Fruit fly (Drosophila melanogaster) whole organism, embryonic: ENCODE results near the gene CG13123.

Source experiments
- Bgb ChIP-seq: fragments of 200-800 bp; sonication (Bioruptor generic); IDR thresholded peaks from 2 replicates; pipeline ENCODE4 v1.3.6; 2022; ENCODE audit warnings: missing biosample characterization, missing genetic modification characterization; ENCODE audit not compliant: partially characterized antibody
- CG10267 ChIP-seq: fragments of 200-800 bp; sonication (Bioruptor generic); optimal IDR thresholded peaks from 2 replicates; lab custom pipeline; 2018; ENCODE audit warnings: missing biosample characterization, mild to moderate bottlenecking, missing genetic modification characterization, moderate library complexity
- CG10431 ChIP-seq: fragments of 200-800 bp; sonication (Bioruptor generic); optimal IDR thresholded peaks from 3 replicates; lab custom pipeline; 2018; ENCODE audit warnings: missing biosample characterization, mild to moderate bottlenecking, missing genetic modification characterization
- CG10979 ChIP-seq: fragments of 200-800 bp; sonication (Bioruptor generic); optimal IDR thresholded peaks from 2 replicates; lab custom pipeline; 2018; ENCODE audit warnings: missing biosample characterization, mild to moderate bottlenecking, missing genetic modification characterization, moderate library complexity
- CG12104 ChIP-seq: fragments of 200-800 bp; sonication (Bioruptor generic); optimal IDR thresholded peaks from 3 replicates; lab custom pipeline; 2016; ENCODE audit warnings: missing biosample characterization, missing genetic modification characterization
- CG13287 ChIP-seq: fragments of 200-800 bp; sonication (Bioruptor generic); IDR thresholded peaks from 2 replicates; pipeline ENCODE4 v1.3.6; 2022; ENCODE audit warnings: missing biosample characterization, missing genetic modification characterization; ENCODE audit not compliant: partially characterized antibody
- CG15514 ChIP-seq: fragments of 200-800 bp; sonication (Bioruptor generic); optimal IDR thresholded peaks from 3 replicates; lab custom pipeline; 2017; ENCODE audit warnings: missing biosample characterization, missing genetic modification characterization, mild to moderate bottlenecking, moderate library complexity, missing genetic modification reagents
- CG17802 ChIP-seq: fragments of 200-800 bp; sonication (Bioruptor generic); optimal IDR thresholded peaks from 2 replicates; lab custom pipeline; 2018; ENCODE audit warnings: missing biosample characterization, mild to moderate bottlenecking, missing genetic modification characterization, moderate library complexity
- CG18619 ChIP-seq: fragments of 200-800 bp; sonication (Bioruptor generic); optimal IDR thresholded peaks from 3 replicates; lab custom pipeline; 2017; ENCODE audit warnings: missing biosample characterization, mild to moderate bottlenecking, missing genetic modification characterization
- CG2199 ChIP-seq: fragments of 200-800 bp; sonication (Bioruptor generic); IDR thresholded peaks from 3 replicates; pipeline ENCODE4 v1.3.6; 2022; ENCODE audit warnings: missing biosample characterization, missing genetic modification characterization
- CG2712 ChIP-seq: fragments of 200-800 bp; optimal IDR thresholded peaks from 3 replicates; lab custom pipeline; 2019; ENCODE audit warnings: missing biosample characterization, mild to moderate bottlenecking, missing genetic modification characterization, moderate library complexity
- CG30020 ChIP-seq: fragments of 200-800 bp; optimal IDR thresholded peaks from 2 replicates; lab custom pipeline; 2019; ENCODE audit warnings: missing biosample characterization, mild to moderate bottlenecking, missing genetic modification characterization, moderate library complexity
- CG3726 ChIP-seq: fragments of 200-800 bp; sonication (Bioruptor generic); IDR thresholded peaks from 3 replicates; pipeline ENCODE4, ENCODE4 v1.3.6; 2022; ENCODE audit warnings: missing biosample characterization, missing genetic modification characterization
- CG4282 ChIP-seq: fragments of 200-800 bp; sonication (Bioruptor generic); optimal IDR thresholded peaks from 2 replicates; lab custom pipeline; 2016; ENCODE audit warnings: missing biosample characterization, missing genetic modification characterization
- CG4617 ChIP-seq: fragments of 200-800 bp; sonication (Bioruptor generic); optimal IDR thresholded peaks from 3 replicates; lab custom pipeline; 2016; ENCODE audit warnings: missing biosample characterization, missing genetic modification characterization, borderline replicate concordance
- CG9437 ChIP-seq: fragments of 200-800 bp; sonication (Bioruptor generic); optimal IDR thresholded peaks from 2 replicates; lab custom pipeline; 2018; ENCODE audit warnings: missing biosample characterization, mild to moderate bottlenecking, missing genetic modification characterization
- CG9609 ChIP-seq: fragments of 200-800 bp; sonication (Bioruptor generic); optimal IDR thresholded peaks from 3 replicates; lab custom pipeline; 2016; ENCODE audit warnings: missing biosample characterization, missing genetic modification characterization
- CHES-1-like ChIP-seq: fragments of 200-800 bp; sonication (Bioruptor generic); optimal IDR thresholded peaks from 2 replicates; lab custom pipeline; 2016; ENCODE audit warnings: missing biosample characterization, missing genetic modification characterization
- Chrac-16 ChIP-seq: fragments of 200-800 bp; sonication (Bioruptor generic); optimal IDR thresholded peaks from 3 replicates; lab custom pipeline; 2016; ENCODE audit warnings: missing biosample characterization, missing genetic modification characterization
- Dad ChIP-seq: fragments of 200-800 bp; sonication (Bioruptor generic); optimal IDR thresholded peaks from 3 replicates; lab custom pipeline; 2016; ENCODE audit warnings: missing biosample characterization, missing genetic modification characterization
- Doc2 ChIP-seq: fragments of 200-800 bp; sonication (Bioruptor generic); IDR thresholded peaks from 2 replicates; pipeline ENCODE4 v1.3.6; 2022; ENCODE audit warnings: missing biosample characterization, missing genetic modification characterization
- E2f1 ChIP-seq: fragments of 200-800 bp; sonication (Bioruptor generic); IDR thresholded peaks from 2 replicates; pipeline ENCODE4 v1.3.6; 2022; ENCODE audit warnings: missing biosample characterization, missing genetic modification characterization
- Ets97D ChIP-seq: fragments of 200-800 bp; sonication (Bioruptor generic); optimal IDR thresholded peaks from 3 replicates; lab custom pipeline; 2016; ENCODE audit warnings: missing biosample characterization, missing genetic modification characterization
- Hand ChIP-seq: fragments of 200-800 bp; sonication (Bioruptor generic); optimal IDR thresholded peaks from 2 replicates; lab custom pipeline; 2017; ENCODE audit warnings: mild to moderate bottlenecking, missing biosample characterization, missing genetic modification reagents, missing genetic modification characterization
- HmgD ChIP-seq: fragments of 200-800 bp; sonication (Bioruptor generic); optimal IDR thresholded peaks from 3 replicates; lab custom pipeline; 2016; ENCODE audit warnings: missing biosample characterization, missing genetic modification characterization
- MBD-R2 ChIP-seq: fragments of 200-800 bp; sonication (Bioruptor generic); IDR thresholded peaks from 2 replicates; pipeline ENCODE4 v1.3.6; 2022; ENCODE audit warnings: missing biosample characterization, missing genetic modification characterization
- Mad ChIP-seq: fragments of 200-800 bp; sonication (Bioruptor generic); optimal IDR thresholded peaks from 2 replicates; lab custom pipeline; 2016; ENCODE audit warnings: missing biosample characterization, missing genetic modification characterization
- NK7.1 ChIP-seq: fragments of 200-800 bp; sonication (Bioruptor generic); optimal IDR thresholded peaks from 3 replicates; lab custom pipeline; 2016; ENCODE audit warnings: missing biosample characterization, missing genetic modification characterization
- Opbp ChIP-seq: fragments of 200-800 bp; sonication (Bioruptor generic); IDR thresholded peaks from 3 replicates; pipeline ENCODE4 v1.3.6; 2022; ENCODE audit warnings: missing biosample characterization, missing genetic modification characterization; ENCODE audit not compliant: partially characterized antibody
- Taf1 ChIP-seq: fragments of 200-800 bp; sonication (Bioruptor generic); IDR thresholded peaks from 2 replicates; pipeline ENCODE4 v1.3.6; 2022; ENCODE audit warnings: missing biosample characterization, missing genetic modification characterization
- Xrp1 ChIP-seq: fragments of 200-800 bp; sonication (Bioruptor generic); IDR thresholded peaks from 2 replicates; pipeline ENCODE4 v1.3.6; 2022; ENCODE audit warnings: missing biosample characterization, missing genetic modification characterization
- az2 ChIP-seq: fragments of 200-800 bp; sonication (Bioruptor generic); optimal IDR thresholded peaks from 3 replicates; lab custom pipeline; 2016; ENCODE audit warnings: missing biosample characterization, missing genetic modification characterization
- bbx ChIP-seq: fragments of 200-800 bp; sonication (Bioruptor generic); IDR thresholded peaks from 2 replicates; pipeline ENCODE4 v1.3.6; 2022; ENCODE audit warnings: missing biosample characterization, missing genetic modification characterization; ENCODE audit not compliant: partially characterized antibody
- chinmo ChIP-seq: fragments of 200-800 bp; sonication (Bioruptor generic); IDR thresholded peaks from 4 replicates; pipeline ENCODE4 v1.3.6; 2022; ENCODE audit warnings: missing biosample characterization, missing genetic modification characterization; ENCODE audit not compliant: partially characterized antibody
- dmrt99B ChIP-seq: fragments of 200-800 bp; sonication (Bioruptor generic); optimal IDR thresholded peaks from 2 replicates; lab custom pipeline; 2018; ENCODE audit warnings: missing biosample characterization, mild to moderate bottlenecking, missing genetic modification characterization, moderate library complexity
- eve ChIP-seq, 2 experiments: fragments of >200 bp; optimal IDR thresholded peaks; 2 replicates each; lab custom pipeline; 2017; ENCODE audit warnings: missing biosample characterization in 2 of 2, missing genetic modification characterization in 2 of 2
- gem ChIP-seq: fragments of 200-800 bp; sonication (Bioruptor generic); optimal IDR thresholded peaks from 2 replicates; lab custom pipeline; 2019; ENCODE audit warnings: missing biosample characterization, mild to moderate bottlenecking, missing genetic modification characterization, moderate library complexity
- hbn ChIP-seq: fragments of 200-800 bp; sonication (Bioruptor generic); IDR thresholded peaks from 2 replicates; pipeline ENCODE4 v1.3.6; 2022; ENCODE audit warnings: missing biosample characterization, missing genetic modification characterization; ENCODE audit not compliant: partially characterized antibody
- lmd ChIP-seq: fragments of 200-800 bp; sonication (Bioruptor generic); IDR thresholded peaks from 2 replicates; pipeline ENCODE4 v1.3.6; 2022; ENCODE audit warnings: missing biosample characterization, missing genetic modification characterization
- nmo ChIP-seq: fragments of 200-800 bp; sonication (Bioruptor generic); optimal IDR thresholded peaks from 2 replicates; lab custom pipeline; 2018; ENCODE audit warnings: missing biosample characterization, mild to moderate bottlenecking, missing genetic modification characterization, moderate library complexity
- scrt ChIP-seq: fragments of 200-800 bp; sonication (Bioruptor generic); optimal IDR thresholded peaks from 2 replicates; lab custom pipeline; 2018; ENCODE audit warnings: missing biosample characterization, mild to moderate bottlenecking, missing genetic modification characterization, moderate library complexity
- sens ChIP-seq: fragments of 200-800 bp; sonication (Bioruptor generic); peaks from one replicate; lab custom pipeline; 2016; ENCODE audit warnings: missing biosample characterization, missing genetic modification characterization
- sna ChIP-seq: fragments of 200-800 bp; sonication (Bioruptor generic); IDR thresholded peaks from 2 replicates; pipeline ENCODE4 v1.3.6; 2022; ENCODE audit warnings: missing biosample characterization, missing genetic modification characterization; ENCODE audit not compliant: partially characterized antibody
- stc ChIP-seq: fragments of 200-800 bp; sonication (Bioruptor generic); IDR thresholded peaks from 2 replicates; pipeline ENCODE4 v1.3.6; 2022; ENCODE audit warnings: missing biosample characterization, missing genetic modification characterization
- stwl ChIP-seq: fragments of 200-800 bp; sonication (Bioruptor generic); optimal IDR thresholded peaks from 3 replicates; lab custom pipeline; 2018; ENCODE audit warnings: missing biosample characterization, mild to moderate bottlenecking, missing genetic modification characterization, moderate library complexity
- tin ChIP-seq: fragments of 200-800 bp; sonication (Bioruptor generic); optimal IDR thresholded peaks from 3 replicates; lab custom pipeline; 2016; ENCODE audit warnings: missing biosample characterization, missing genetic modification characterization
- tup ChIP-seq: fragments of 200-800 bp; sonication (Bioruptor generic); optimal IDR thresholded peaks from 2 replicates; lab custom pipeline; 2016; ENCODE audit warnings: missing biosample characterization, mild to moderate bottlenecking, missing genetic modification characterization, moderate library complexity
- usp ChIP-seq: fragments of >200 bp; optimal IDR thresholded peaks from 2 replicates; lab custom pipeline; 2017; ENCODE audit warnings: missing biosample characterization, missing genetic modification characterization
- vfl ChIP-seq: fragments of 200-800 bp; sonication (Bioruptor generic); optimal IDR thresholded peaks from 2 replicates; lab custom pipeline; 2016; ENCODE audit warnings: missing biosample characterization, missing genetic modification characterization
- zen2 ChIP-seq: fragments of 200-800 bp; sonication (Bioruptor generic); IDR thresholded peaks from 3 replicates; pipeline ENCODE4 v1.3.6; 2022; ENCODE audit warnings: missing biosample characterization, missing genetic modification characterization; ENCODE audit not compliant: partially characterized antibody

CG13123 gene

dm6 chr2L:9790535-9790992 lies 2.3 kb downstream of the CG13123 start, which contains the start of gene CG4036 (continued):
- no peak for TF ChIP-seq Taf1 (GFP tag; lab: Robert Waterston, UW)
- no peak for TF ChIP-seq CG17802 (tag; lab: Kevin White, UChicago)
- TF ChIP-seq MBD-R2 (GFP tag; lab: Robert Waterston, UW): peak; percentile 78; the same call in 1 of the 2 replicates
- no peak for TF ChIP-seq tin (GFP tag; lab: Kevin White, UChicago)
- TF ChIP-seq CG4282 (GFP tag; lab: Kevin White, UChicago): no peak
- TF ChIP-seq tup: no peak
- no peak for TF ChIP-seq gem (tag; lab: Kevin White, UChicago)
- TF ChIP-seq CG12104 (GFP tag; lab: Kevin White, UChicago): no peak
- TF ChIP-seq Dad (GFP tag; lab: Kevin White, UChicago): no peak
- no peak for TF ChIP-seq CG9609 (GFP tag; lab: Kevin White, UChicago)
- no peak for TF ChIP-seq dmrt99B (tag; lab: Kevin White, UChicago)
- TF ChIP-seq sens (GFP tag; lab: Kevin White, UChicago): peak; percentile 50
- no peak for TF ChIP-seq Doc2
- TF ChIP-seq Bgb (GFP tag; lab: Robert Waterston, UW): peak; percentile 74
- TF ChIP-seq eve (GFP tag; optimal IDR thresholded peaks at IDR 0.05; lab: Kevin White, UChicago): no peak
- no peak for TF ChIP-seq E2f1
- 0 out of 4 replicates have a peak, but pooled peaks have one; percentile 35 for TF ChIP-seq chinmo (GFP tag; lab: Robert Waterston, UW)
- peak; percentile 19 for TF ChIP-seq CG10979 (tag; lab: Kevin White, UChicago)
- peak; percentile 65 for TF ChIP-seq Ets97D (GFP tag; lab: Kevin White, UChicago)
- peak; percentile 40 for TF ChIP-seq CG15514 (GFP tag; lab: Kevin White, UChicago)
- no peak for TF ChIP-seq Mad (GFP tag; lab: Kevin White, UChicago)
- TF ChIP-seq CG10431 (GFP tag; lab: Kevin White, UChicago): no peak
- no peak for TF ChIP-seq stc (GFP tag; lab: Robert Waterston, UW)
- no peak for TF ChIP-seq Xrp1 (GFP tag; lab: Robert Waterston, UW)
- TF ChIP-seq Chrac-16 (GFP tag; lab: Kevin White, UChicago): no peak
- peak; percentile 23 for TF ChIP-seq CG4617 (GFP tag; lab: Kevin White, UChicago)
- no peak for TF ChIP-seq CG18619 (GFP tag; lab: Kevin White, UChicago)
- peak; percentile 45 for TF ChIP-seq nmo (GFP tag; lab: Kevin White, UChicago)
- TF ChIP-seq scrt (GFP tag; lab: Kevin White, UChicago): no peak
- no peak for TF ChIP-seq lmd (GFP tag; lab: Robert Waterston, UW)
- TF ChIP-seq CG2199 (GFP tag; lab: Robert Waterston, UW): 0 out of 3 replicates have a peak, but pooled peaks have one; percentile 56
- TF ChIP-seq CG3726 (GFP tag; lab: Robert Waterston, UW): no peak
- no peak for TF ChIP-seq zen2
- TF ChIP-seq sna (GFP tag; lab: Robert Waterston, UW): no peak
- TF ChIP-seq hbn: no peak
- no peak for TF ChIP-seq NK7.1 (GFP tag; lab: Kevin White, UChicago)
- TF ChIP-seq CHES-1-like (GFP tag; lab: Kevin White, UChicago): peak; percentile 30
- TF ChIP-seq CG2712 (tag; lab: Kevin White, UChicago): peak; percentile 11
- TF ChIP-seq CG10267 (tag; lab: Kevin White, UChicago): peak; percentile 10
- no peak for TF ChIP-seq HmgD (GFP tag; lab: Kevin White, UChicago)
- TF ChIP-seq az2 (GFP tag; lab: Kevin White, UChicago): no peak
- TF ChIP-seq Hand (GFP tag; lab: Kevin White, UChicago): no peak
- peak; percentile 59 for TF ChIP-seq CG13287 (GFP tag; lab: Robert Waterston, UW)
- TF ChIP-seq stwl (tag; lab: Kevin White, UChicago): peak; percentile 85
- TF ChIP-seq Opbp (GFP tag; lab: Robert Waterston, UW): peak; percentile 59; the same call in 1 of the 3 replicates
- no peak for TF ChIP-seq vfl (GFP tag; lab: Kevin White, UChicago)
- TF ChIP-seq bbx: 0 out of 2 replicates have a peak, but pooled peaks have one; percentile 24
- TF ChIP-seq usp (GFP tag; lab: Kevin White, UChicago): no peak
- TF ChIP-seq CG30020: peak; percentile 33
- TF ChIP-seq CG9437 (GFP tag; lab: Kevin White, UChicago): no peak
